Worm (Caenorhabditis elegans) whole organism, midembryonic: ENCODE data around the gene emb-8.

Experiments used
- T22C8.4 ChIP-seq: fragments of 200-800 bp; sonication (Bioruptor generic); IDR thresholded peaks from 2 replicates; pipeline ENCODE4 v1.3.6; 2022; ENCODE audit warnings: missing genetic modification characterization, missing compliant biosample characterization
- cog-1 ChIP-seq: sonication (generic microtip); optimal IDR thresholded peaks from 2 replicates; lab custom pipeline; 2016; ENCODE audit warnings: missing genetic modification characterization, missing compliant biosample characterization
- flt-1 ChIP-seq: fragments of 200-800 bp; sonication (Bioruptor generic); IDR thresholded peaks from 2 replicates; pipeline ENCODE4 v1.3.6; 2022; ENCODE audit warnings: missing genetic modification characterization, missing compliant biosample characterization
- klf-2 ChIP-seq: fragments of 200-800 bp; sonication (Bioruptor generic); conservative IDR thresholded peaks from 2 replicates; pipeline ENCODE4 v1.3.6; 2022; ENCODE audit warnings: missing genetic modification reagents, missing genetic modification characterization, missing compliant biosample characterization
- med-1 ChIP-seq: sonication (generic microtip); optimal IDR thresholded peaks from 2 replicates; lab custom pipeline; 2017; ENCODE audit warnings: missing genetic modification characterization, mild to moderate bottlenecking, missing compliant biosample characterization, antibody characterized with exemption, missing genetic modification reagents; ENCODE audit not compliant: insufficient read depth
- ref-1 ChIP-seq: fragments of 200-800 bp; sonication (Bioruptor generic); conservative IDR thresholded peaks from 2 replicates; pipeline ENCODE4 v1.3.6; 2022; ENCODE audit warnings: missing genetic modification reagents, missing genetic modification characterization, missing compliant biosample characterization
- tab-1 ChIP-seq: fragments of 200-800 bp; sonication (Bioruptor generic); IDR thresholded peaks from 2 replicates; pipeline ENCODE4 v1.3.6; 2022; ENCODE audit warnings: missing genetic modification characterization, missing compliant biosample characterization
- ztf-23 ChIP-seq: fragments of 200-800 bp; sonication (Bioruptor generic); IDR thresholded peaks from 2 replicates; pipeline ENCODE4 v1.3.6; 2022; ENCODE audit warnings: missing genetic modification reagents, missing genetic modification characterization, missing compliant biosample characterization
- ztf-29 ChIP-seq: fragments of 200-800 bp; sonication (Bioruptor generic); IDR thresholded peaks from 2 replicates; pipeline ENCODE4 v1.3.6; 2022; ENCODE audit warnings: missing genetic modification reagents, missing genetic modification characterization, missing compliant biosample characterization

The emb-8 gene

ce11 chrIII:5228839-5229238 is 29.4 kb upstream of the emb-8 start:
- TF ChIP-seq ztf-29 (GFP tag; lab: Robert Waterston, UW) (no peak), T22C8.4 (GFP tag; lab: Robert Waterston, UW) (no peak), cog-1 (tag; lab: Kevin White, UChicago) (no peak), tab-1 (GFP tag; lab: Robert Waterston, UW) (no peak), flt-1 (GFP tag; lab: Robert Waterston, UW) (no peak), med-1 (GFP tag; lab: Kevin White, UChicago) (no peak), klf-2 (no peak), ref-1 (GFP tag; lab: Robert Waterston, UW) (no peak), ztf-23 (GFP tag; lab: Robert Waterston, UW) (no peak)

ce11 chrIII:5227831-5228467 is 28.5 kb upstream of the emb-8 start, which contains the start of the genes C34E10.12, C34E10.10 and atp-2:
Gene C34E10.12 (minus strand): TSS chrIII:5227881.
Gene C34E10.10 (minus strand): TSS chrIII:5227884.
Gene atp-2 (plus strand): TSS chrIII:5228417.
- TF ChIP-seq ref-1 (GFP tag; lab: Robert Waterston, UW) (no peak), med-1 (GFP tag; lab: Kevin White, UChicago) (peak; percentile 7), klf-2 (no peak; the same call in 1 of the 2 replicates), ztf-29 (GFP tag; lab: Robert Waterston, UW) (peak; percentile 72), T22C8.4 (GFP tag; lab: Robert Waterston, UW) (no peak), tab-1 (GFP tag; lab: Robert Waterston, UW) (no peak), flt-1 (GFP tag; lab: Robert Waterston, UW) (no peak; the same call in 1 of the 2 replicates), ztf-23 (GFP tag; lab: Robert Waterston, UW) (peak; percentile 69; the same call in 1 of the 2 replicates), cog-1 (tag; lab: Kevin White, UChicago) (peak; percentile 25)

ce11 chrIII:5225321-5225720 is 25.8 kb upstream of the emb-8 start, which contains the start of gene nex-1:
Gene nex-1 (plus strand): TSS chrIII:5225621.
- TF ChIP-seq flt-1 (GFP tag; lab: Robert Waterston, UW) (no peak), tab-1 (GFP tag; lab: Robert Waterston, UW) (no peak), cog-1 (tag; lab: Kevin White, UChicago) (no peak), ref-1 (GFP tag; lab: Robert Waterston, UW) (no peak), klf-2 (no peak), ztf-29 (GFP tag; lab: Robert Waterston, UW) (no peak), ztf-23 (GFP tag; lab: Robert Waterston, UW) (no peak), med-1 (GFP tag; lab: Kevin White, UChicago) (no peak), T22C8.4 (GFP tag; lab: Robert Waterston, UW) (no peak)

ce11 chrIII:5224908-5225307 is 25.4 kb upstream of the emb-8 start:
- no peak for TF ChIP-seq cog-1 (tag; lab: Kevin White, UChicago)
- TF ChIP-seq tab-1 (GFP tag; lab: Robert Waterston, UW): no peak
- no peak for TF ChIP-seq ref-1 (GFP tag; lab: Robert Waterston, UW)
- TF ChIP-seq klf-2: no peak
- no peak for TF ChIP-seq ztf-23 (GFP tag; lab: Robert Waterston, UW)
- TF ChIP-seq T22C8.4 (GFP tag; lab: Robert Waterston, UW): no peak
- TF ChIP-seq med-1 (GFP tag; lab: Kevin White, UChicago): no peak
- TF ChIP-seq ztf-29 (GFP tag; lab: Robert Waterston, UW): no peak
- TF ChIP-seq flt-1 (GFP tag; lab: Robert Waterston, UW): no peak

- TF ChIP-seq tab-1 (GFP tag; lab: Robert Waterston, UW): no peak
- no peak for TF ChIP-seq ref-1 (GFP tag; lab: Robert Waterston, UW)
- TF ChIP-seq ztf-29 (GFP tag; lab: Robert Waterston, UW): no peak
- TF ChIP-seq klf-2: no peak
- no peak for TF ChIP-seq ztf-23 (GFP tag; lab: Robert Waterston, UW)
- no peak for TF ChIP-seq T22C8.4 (GFP tag; lab: Robert Waterston, UW)
- TF ChIP-seq cog-1 (tag; lab: Kevin White, UChicago): no peak
These were observed 23.3 kb upstream of the emb-8 start for ce11 chrIII:5222777-5223176.

- TF ChIP-seq T22C8.4 (GFP tag; lab: Robert Waterston, UW): no peak
- TF ChIP-seq ztf-29 (GFP tag; lab: Robert Waterston, UW): no peak
- no peak for TF ChIP-seq cog-1 (tag; lab: Kevin White, UChicago)
- TF ChIP-seq med-1 (GFP tag; lab: Kevin White, UChicago): no peak
- no peak for TF ChIP-seq ref-1 (GFP tag; lab: Robert Waterston, UW)
- TF ChIP-seq klf-2: no peak
- TF ChIP-seq tab-1 (GFP tag; lab: Robert Waterston, UW): no peak
- no peak for TF ChIP-seq ztf-23 (GFP tag; lab: Robert Waterston, UW)
- TF ChIP-seq flt-1 (GFP tag; lab: Robert Waterston, UW): no peak
These were observed 22.3 kb upstream of the emb-8 start for ce11 chrIII:5221820-5222219.

ce11 chrIII:5218687-5219086 is 19.2 kb upstream of the emb-8 start, which contains the start of gene ZC155.2:
Gene ZC155.2 (plus strand): TSS chrIII:5218987.
- TF ChIP-seq ztf-23 (GFP tag; lab: Robert Waterston, UW): no peak
- TF ChIP-seq cog-1 (tag; lab: Kevin White, UChicago): no peak
- TF ChIP-seq ref-1 (GFP tag; lab: Robert Waterston, UW): no peak
- TF ChIP-seq tab-1 (GFP tag; lab: Robert Waterston, UW): no peak

- TF ChIP-seq cog-1 (tag; lab: Kevin White, UChicago): no peak
- no peak for TF ChIP-seq ref-1 (GFP tag; lab: Robert Waterston, UW)
- no peak for TF ChIP-seq ztf-29 (GFP tag; lab: Robert Waterston, UW)
- no peak for TF ChIP-seq med-1 (GFP tag; lab: Kevin White, UChicago)
- TF ChIP-seq T22C8.4 (GFP tag; lab: Robert Waterston, UW): no peak
- TF ChIP-seq klf-2: no peak
- TF ChIP-seq flt-1 (GFP tag; lab: Robert Waterston, UW): no peak
- no peak for TF ChIP-seq tab-1 (GFP tag; lab: Robert Waterston, UW)
- TF ChIP-seq ztf-23 (GFP tag; lab: Robert Waterston, UW): no peak
These were observed 18.0 kb upstream of the emb-8 start, which contains the start of gene cutl-19 for ce11 chrIII:5217511-5217910. Gene cutl-19 (minus strand): TSS chrIII:5217611.

- TF ChIP-seq tab-1 (GFP tag; lab: Robert Waterston, UW): no peak
- TF ChIP-seq med-1 (GFP tag; lab: Kevin White, UChicago): no peak
- no peak for TF ChIP-seq ztf-23 (GFP tag; lab: Robert Waterston, UW)
- TF ChIP-seq cog-1 (tag; lab: Kevin White, UChicago): no peak
- TF ChIP-seq ref-1 (GFP tag; lab: Robert Waterston, UW): no peak
- TF ChIP-seq klf-2: no peak
- TF ChIP-seq T22C8.4 (GFP tag; lab: Robert Waterston, UW): no peak
- TF ChIP-seq flt-1 (GFP tag; lab: Robert Waterston, UW): no peak
- no peak for TF ChIP-seq ztf-29 (GFP tag; lab: Robert Waterston, UW)
These were observed 15.9 kb upstream of the emb-8 start, which contains the start of gene ZC155.4 for ce11 chrIII:5215375-5215774. Gene ZC155.4 (minus strand): TSS chrIII:5215475.
